Worm (Caenorhabditis elegans) whole organism, L3 larva: Measurements from ENCODE around the gene tbc-6.

Experiments used
- R02D3.7 ChIP-seq: fragments of 150-350 bp; optimal IDR thresholded peaks from 2 replicates; lab custom pipeline; 2014; ENCODE audit warnings: missing biosample characterization, missing genetic modification characterization
- ama-1 ChIP-seq: fragments of 150-350 bp; optimal IDR thresholded peaks from 2 replicates; lab custom pipeline; 2018
- ceh-28 ChIP-seq: fragments of 150-350 bp; optimal IDR thresholded peaks from 2 replicates; lab custom pipeline; 2014; ENCODE audit warnings: missing biosample characterization, missing genetic modification reagents, missing genetic modification characterization
- ceh-82 ChIP-seq: fragments of 150-350 bp; optimal IDR thresholded peaks from 2 replicates; lab custom pipeline; 2014; ENCODE audit warnings: missing biosample characterization, missing genetic modification characterization
- ceh-9 ChIP-seq: sonication (generic microtip); optimal IDR thresholded peaks from 2 replicates; lab custom pipeline; 2018; ENCODE audit warnings: missing biosample characterization, missing genetic modification characterization
- daf-12 ChIP-seq: fragments of 150-350 bp; optimal IDR thresholded peaks from 2 replicates; lab custom pipeline; 2014; ENCODE audit warnings: missing biosample characterization, missing genetic modification reagents, missing genetic modification characterization
- egl-27 ChIP-seq: sonication (generic microtip); optimal IDR thresholded peaks from 4 replicates; lab custom pipeline; 2017; ENCODE audit warnings: missing biosample characterization, missing genetic modification reagents, missing genetic modification characterization
- egl-5 ChIP-seq: fragments of 150-350 bp; optimal IDR thresholded peaks from 2 replicates; lab custom pipeline; 2017; ENCODE audit warnings: missing biosample characterization, missing genetic modification reagents, missing genetic modification characterization, inconsistent platforms
- elt-1 ChIP-seq: fragments of 150-350 bp; optimal IDR thresholded peaks from 2 replicates; lab custom pipeline; 2014; ENCODE audit warnings: missing biosample characterization, missing genetic modification characterization
- elt-2 ChIP-seq: sonication (generic microtip); optimal IDR thresholded peaks from 2 replicates; lab custom pipeline; 2016; ENCODE audit warnings: missing genetic modification reagents, mild to moderate bottlenecking, missing genetic modification characterization, missing compliant biosample characterization
- elt-3 ChIP-seq, 3 experiments: fragments of 150-350 bp in 1 of 3; sonication (generic microtip) in 2 of 3; optimal IDR thresholded peaks; 2 replicates in 2 of 3; 4 replicates in 1 of 3; lab custom pipeline; 2014 to 2017; ENCODE audit warnings: missing biosample characterization in 3 of 3, missing genetic modification characterization in 3 of 3
- eor-1 ChIP-seq, 2 experiments: fragments of 150-350 bp; optimal IDR thresholded peaks; 2 replicates each; lab custom pipeline; 2014 to 2018; ENCODE audit warnings: missing biosample characterization in 2 of 2, missing genetic modification characterization in 2 of 2
- fkh-10 ChIP-seq: sonication (generic microtip); optimal IDR thresholded peaks from 2 replicates; lab custom pipeline; 2017; ENCODE audit warnings: missing biosample characterization, missing genetic modification reagents, missing genetic modification characterization
- fkh-2 ChIP-seq: fragments of 150-350 bp; optimal IDR thresholded peaks from 2 replicates; lab custom pipeline; 2014; ENCODE audit warnings: missing biosample characterization, missing genetic modification reagents, missing genetic modification characterization
- fos-1 ChIP-seq: fragments of 150-350 bp; optimal IDR thresholded peaks from 2 replicates; lab custom pipeline; 2014; ENCODE audit warnings: missing biosample characterization, missing genetic modification characterization
- hmg-11 ChIP-seq: sonication (generic microtip); optimal IDR thresholded peaks from 2 replicates; lab custom pipeline; 2016; ENCODE audit warnings: missing genetic modification characterization, missing compliant biosample characterization
- lin-15B ChIP-seq: fragments of 150-350 bp; optimal IDR thresholded peaks from 2 replicates; lab custom pipeline; 2014; ENCODE audit warnings: missing biosample characterization, missing genetic modification characterization
- lin-39 ChIP-seq: fragments of 150-350 bp; optimal IDR thresholded peaks from 2 replicates; lab custom pipeline; 2018; ENCODE audit warnings: missing biosample characterization, missing genetic modification reagents, missing genetic modification characterization
- lsy-12 ChIP-seq: sonication (generic microtip); optimal IDR thresholded peaks from 2 replicates; lab custom pipeline; 2016; ENCODE audit warnings: mild to moderate bottlenecking, missing genetic modification characterization, missing compliant biosample characterization
- mdl-1 ChIP-seq: fragments of 150-350 bp; optimal IDR thresholded peaks from 2 replicates; lab custom pipeline; 2014; ENCODE audit warnings: missing biosample characterization, missing genetic modification characterization
- mml-1 ChIP-seq: fragments of 150-350 bp; sonication (generic microtip); optimal IDR thresholded peaks from 3 replicates; lab custom pipeline; 2014; ENCODE audit warnings: missing biosample characterization, missing genetic modification characterization
- nfya-1 ChIP-seq: sonication (generic microtip); optimal IDR thresholded peaks from 2 replicates; lab custom pipeline; 2017; ENCODE audit warnings: missing genetic modification characterization, mild to moderate bottlenecking, missing compliant biosample characterization, antibody characterized with exemption, moderate library complexity; ENCODE audit not compliant: insufficient read depth
- nhr-11 ChIP-seq: fragments of 150-350 bp; optimal IDR thresholded peaks from 2 replicates; lab custom pipeline; 2014; ENCODE audit warnings: missing biosample characterization, missing genetic modification characterization
- nhr-12 ChIP-seq: fragments of 150-350 bp; optimal IDR thresholded peaks from 2 replicates; lab custom pipeline; 2014; ENCODE audit warnings: missing biosample characterization, missing genetic modification characterization
- nhr-23 ChIP-seq: fragments of 150-350 bp; optimal IDR thresholded peaks from 2 replicates; lab custom pipeline; 2014; ENCODE audit warnings: missing biosample characterization, missing genetic modification reagents, missing genetic modification characterization
- nhr-237 ChIP-seq: fragments of 150-350 bp; optimal IDR thresholded peaks from 2 replicates; lab custom pipeline; 2014; ENCODE audit warnings: missing biosample characterization, missing genetic modification characterization
- nhr-25 ChIP-seq: sonication (generic microtip); optimal IDR thresholded peaks from 2 replicates; lab custom pipeline; 2017; ENCODE audit warnings: missing biosample characterization, missing genetic modification characterization
- nhr-43 ChIP-seq: sonication (generic microtip); optimal IDR thresholded peaks from 2 replicates; lab custom pipeline; 2016; ENCODE audit warnings: mild to moderate bottlenecking, missing genetic modification characterization, missing compliant biosample characterization; ENCODE audit not compliant: poor library complexity, severe bottlenecking
- nhr-67 ChIP-seq: fragments of 150-350 bp; optimal IDR thresholded peaks from 2 replicates; lab custom pipeline; 2014; ENCODE audit warnings: missing biosample characterization, missing genetic modification characterization
- nhr-76 ChIP-seq: fragments of 150-350 bp; sonication (generic microtip); optimal IDR thresholded peaks from 5 replicates; lab custom pipeline; 2014; ENCODE audit warnings: missing biosample characterization, missing genetic modification characterization
- nhr-77 ChIP-seq: fragments of 150-350 bp; optimal IDR thresholded peaks from 2 replicates; lab custom pipeline; 2014; ENCODE audit warnings: missing biosample characterization, missing genetic modification characterization
- pha-4 ChIP-seq: fragments of 150-350 bp; optimal IDR thresholded peaks from 2 replicates; lab custom pipeline; 2014; ENCODE audit warnings: missing biosample characterization, missing genetic modification reagents, missing genetic modification characterization
- pqm-1 ChIP-seq: fragments of 150-350 bp; optimal IDR thresholded peaks from 2 replicates; lab custom pipeline; 2017; ENCODE audit warnings: missing biosample characterization, missing genetic modification characterization, inconsistent platforms
- sea-2 ChIP-seq: fragments of 150-350 bp; sonication (generic microtip); optimal IDR thresholded peaks from 4 replicates; lab custom pipeline; 2014; ENCODE audit warnings: missing biosample characterization, missing genetic modification reagents, missing genetic modification characterization
- skn-1 ChIP-seq: fragments of 150-350 bp; optimal IDR thresholded peaks from 2 replicates; lab custom pipeline; 2014; ENCODE audit warnings: missing biosample characterization, missing genetic modification characterization
- snpc-4 ChIP-seq: fragments of 150-350 bp; optimal IDR thresholded peaks from 2 replicates; lab custom pipeline; 2014; ENCODE audit warnings: missing biosample characterization, missing genetic modification characterization
- tbx-2 ChIP-seq: sonication (generic microtip); optimal IDR thresholded peaks from 2 replicates; lab custom pipeline; 2016; ENCODE audit warnings: mild to moderate bottlenecking, missing genetic modification characterization, missing compliant biosample characterization
- unc-62 ChIP-seq: fragments of 150-350 bp; sonication (generic microtip); optimal IDR thresholded peaks from 4 replicates; lab custom pipeline; 2014; ENCODE audit warnings: missing biosample characterization, missing genetic modification reagents, missing genetic modification characterization
- zag-1 ChIP-seq: fragments of 150-350 bp; optimal IDR thresholded peaks from 2 replicates; lab custom pipeline; 2014; ENCODE audit warnings: missing biosample characterization, missing genetic modification characterization
- ztf-11 ChIP-seq: fragments of 150-350 bp; optimal IDR thresholded peaks from 2 replicates; lab custom pipeline; 2014; ENCODE audit warnings: missing biosample characterization, missing genetic modification characterization
- ztf-4 ChIP-seq: fragments of 150-350 bp; optimal IDR thresholded peaks from 2 replicates; lab custom pipeline; 2014; ENCODE audit warnings: missing biosample characterization, missing genetic modification characterization

The tbc-6 gene

DNA sequence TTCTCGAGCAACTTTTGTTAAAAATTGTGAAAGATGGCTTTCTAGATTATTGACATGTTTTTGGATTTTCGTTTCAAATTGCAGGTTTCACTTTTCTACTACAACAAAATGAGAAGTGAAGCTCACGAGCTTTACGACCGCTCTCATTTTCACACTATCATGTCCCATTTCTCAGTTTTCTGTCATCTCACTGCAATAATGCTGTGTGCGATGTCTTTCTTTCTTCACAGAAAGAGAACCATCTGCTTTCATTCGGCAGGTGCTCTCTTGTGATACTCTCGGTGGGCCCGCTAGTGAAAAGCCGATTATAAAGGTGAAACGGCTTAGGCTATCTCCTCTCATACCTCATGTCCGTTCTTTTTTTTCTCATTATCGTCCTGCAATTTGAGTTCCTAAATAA is 4.7 kb upstream of the tbc-6 start:
- TF ChIP-seq egl-5 (tag; lab: Kevin White, UChicago) (peak; percentile 49), daf-12 (no peak), elt-2 (tag; lab: Kevin White, UChicago) (no peak), mdl-1 (no peak), pha-4 (tag; lab: Kevin White, UChicago) (no peak)

DNA sequence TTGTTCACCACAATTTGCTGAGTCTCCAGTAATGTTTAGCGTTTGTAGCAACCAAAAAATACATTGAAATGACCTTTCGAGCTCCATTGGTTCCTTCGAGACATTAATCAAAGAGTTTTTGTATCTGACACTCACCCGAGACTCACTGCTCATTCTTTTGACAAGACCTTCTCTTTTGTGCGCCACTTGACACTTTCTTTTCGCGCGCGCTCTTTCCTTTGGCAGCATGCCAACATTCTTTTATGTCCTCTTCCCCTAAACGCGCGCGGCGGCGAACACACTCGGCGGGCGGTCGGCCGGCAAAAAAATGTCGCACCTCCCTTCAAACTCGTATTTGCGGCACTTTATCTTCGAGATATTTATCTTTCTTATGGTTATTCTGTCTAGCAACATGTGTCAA is 4.2 kb upstream of the tbc-6 start:
- peak; percentile 28 for TF ChIP-seq nfya-1 (tag; lab: Kevin White, UChicago)
- peak; percentile 31 for TF ChIP-seq egl-27 (tag; lab: Kevin White, UChicago)
- no peak for TF ChIP-seq R02D3.7 (tag; lab: Kevin White, UChicago)
- no peak for TF ChIP-seq elt-1
- no peak for TF ChIP-seq fkh-2 (tag; lab: Kevin White, UChicago)
- no peak for TF ChIP-seq nhr-76
- TF ChIP-seq nhr-23 (tag; lab: Kevin White, UChicago) = no peak
- TF ChIP-seq sea-2 (GFP tag; lab: Kevin White, UChicago) = no peak
- TF ChIP-seq ceh-9 = no peak
- no peak for TF ChIP-seq nhr-237 (tag; lab: Kevin White, UChicago)
- no peak for TF ChIP-seq ama-1
- no peak for TF ChIP-seq snpc-4 (tag; lab: Kevin White, UChicago)
- TF ChIP-seq ztf-11 (tag; lab: Kevin White, UChicago) = no peak
- TF ChIP-seq pqm-1 (tag; lab: Kevin White, UChicago) = no peak
- TF ChIP-seq zag-1 = no peak
- TF ChIP-seq lin-39 (tag; lab: Kevin White, UChicago) = peak; percentile 73
- TF ChIP-seq eor-1 (tag; optimal IDR thresholded peaks at IDR 0.05; lab: Kevin White, UChicago) = no peak
- TF ChIP-seq nhr-43 (tag; lab: Kevin White, UChicago) = no peak
- no peak for TF ChIP-seq elt-2 (tag; lab: Kevin White, UChicago)
- no peak for TF ChIP-seq egl-5 (tag; lab: Kevin White, UChicago)
- TF ChIP-seq daf-12 = no peak
- TF ChIP-seq fkh-10 = no peak
- no peak for TF ChIP-seq mdl-1
- no peak for TF ChIP-seq nhr-11
- TF ChIP-seq hmg-11 (tag; lab: Kevin White, UChicago) = peak; percentile 27
- TF ChIP-seq nhr-67 (tag; lab: Kevin White, UChicago) = no peak
- no peak for TF ChIP-seq nhr-12 (tag; lab: Kevin White, UChicago)
- peak; percentile 1 for TF ChIP-seq nhr-25 (tag; lab: Kevin White, UChicago)
- no peak for TF ChIP-seq skn-1
- TF ChIP-seq ztf-4 = no peak
- TF ChIP-seq elt-3 (tag; optimal IDR thresholded peaks at IDR 0.05; lab: Kevin White, UChicago) = no peak
- no peak for TF ChIP-seq nhr-77 (tag; lab: Kevin White, UChicago)
- no peak for TF ChIP-seq mml-1 (tag; lab: Kevin White, UChicago)
- peak; percentile 76 for TF ChIP-seq unc-62 (GFP tag; lab: Kevin White, UChicago)
- no peak for TF ChIP-seq ceh-28
- TF ChIP-seq lsy-12 (tag; lab: Kevin White, UChicago) = no peak
- TF ChIP-seq pha-4 (tag; lab: Kevin White, UChicago) = peak; percentile 27
- TF ChIP-seq fos-1 (tag; lab: Kevin White, UChicago) = no peak
- no peak for TF ChIP-seq lin-15B (tag; lab: Kevin White, UChicago)

DNA sequence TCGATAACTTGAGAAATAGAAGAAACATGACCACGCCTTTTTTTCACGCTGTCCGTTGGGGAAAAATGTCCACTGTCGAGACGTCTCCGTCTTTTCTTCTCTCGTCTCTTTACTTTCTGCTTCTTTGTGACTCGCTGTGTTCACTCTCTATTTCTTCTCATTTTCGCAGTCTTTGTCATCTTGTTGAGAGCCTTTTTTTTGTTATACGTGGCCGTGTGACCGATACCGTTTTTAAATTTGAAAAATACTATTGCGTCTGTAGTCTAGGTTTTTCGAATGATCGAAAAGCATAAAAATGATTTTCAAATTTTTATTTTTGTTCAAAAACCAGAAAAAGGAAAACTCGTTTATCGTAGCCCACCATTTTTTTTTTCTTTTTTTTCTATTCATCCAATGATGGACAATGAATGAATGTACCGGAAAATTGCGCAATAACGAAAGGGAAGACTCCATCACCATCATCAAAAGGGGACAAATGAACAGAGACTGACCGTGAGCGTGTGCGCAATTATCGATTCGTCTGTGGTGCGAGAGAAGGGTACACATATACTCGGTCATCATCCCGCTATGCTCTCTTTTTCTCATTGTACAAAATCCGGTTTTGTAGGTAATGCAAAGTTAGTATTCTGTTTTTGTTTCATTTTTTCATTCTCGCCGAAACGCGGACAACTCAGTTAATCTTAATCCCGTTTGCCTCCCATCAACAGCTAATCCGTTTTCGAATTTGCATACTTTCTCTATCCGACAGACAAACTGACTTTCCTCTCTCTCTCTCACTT is 3.5 kb upstream of the tbc-6 start:
- TF ChIP-seq nhr-76 = no peak
- peak; percentile 69 for TF ChIP-seq pha-4 (tag; lab: Kevin White, UChicago)
- TF ChIP-seq nfya-1 (tag; lab: Kevin White, UChicago) = peak; percentile 17
- no peak for TF ChIP-seq tbx-2 (tag; lab: Kevin White, UChicago)
- peak; percentile 41 for TF ChIP-seq nhr-23 (tag; lab: Kevin White, UChicago)
- TF ChIP-seq ceh-82 (tag; lab: Kevin White, UChicago) = no peak
- TF ChIP-seq, all 47 proteins: peak for 3
